Fruit fly (Drosophila melanogaster): ENCODE data around the gene CG18428.

CG18428 gene

DNA sequence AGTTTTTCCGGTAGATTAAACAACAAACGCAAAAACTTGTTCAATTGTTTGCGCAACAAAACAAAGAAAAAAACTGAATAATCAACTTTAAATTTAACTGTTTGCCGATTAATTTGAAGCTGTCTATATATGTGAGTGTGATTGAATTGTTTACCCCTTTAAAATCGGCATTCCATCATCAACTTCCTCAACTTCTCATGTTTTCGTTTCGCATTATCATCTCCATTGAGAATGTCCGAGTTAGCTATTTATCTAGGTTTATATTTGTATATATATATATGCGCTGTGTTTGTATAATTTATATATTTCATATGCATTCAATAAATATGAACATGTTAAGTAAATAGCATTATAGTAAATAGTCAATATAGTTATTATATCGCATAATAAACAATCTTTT is 6.7 kb upstream of the CG18428 start:
- TF ChIP-seq CG9139 (GFP tag; optimal IDR thresholded peaks at IDR 0.05) (no peak), Ets96B (tag; optimal IDR thresholded peaks at IDR 0.05) (no peak), svp (GFP tag) (no peak), achi (GFP tag; optimal IDR thresholded peaks at IDR 0.05) (no peak), eg (GFP tag; IDR thresholded peaks at IDR 0.05) (no peak), fkh (GFP tag; optimal IDR thresholded peaks at IDR 0.05) (peak; percentile 61)

DNA sequence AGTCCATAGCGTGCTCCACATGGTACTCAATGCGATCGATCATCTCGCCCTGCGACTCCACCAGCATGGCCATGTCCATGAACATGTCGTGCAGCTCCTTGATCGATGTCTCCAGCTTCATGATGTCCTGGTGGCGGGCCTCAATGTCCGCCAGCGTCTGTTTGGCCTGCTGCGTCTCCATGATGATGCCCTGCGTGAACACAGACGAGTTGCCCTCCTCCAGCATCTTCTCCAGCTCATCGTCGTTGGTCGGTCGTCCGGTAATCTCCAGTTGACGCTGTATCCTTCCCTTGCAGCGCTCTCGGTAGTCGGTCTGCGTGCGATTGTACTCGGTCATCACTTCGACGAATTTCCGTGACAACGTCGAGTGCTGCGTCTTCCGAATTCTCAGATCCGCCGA is 5.4 kb upstream of the CG18428 start:
- no peak for TF ChIP-seq dac (GFP tag; optimal IDR thresholded peaks at IDR 0.05)
- TF ChIP-seq CG3032 (tag; optimal IDR thresholded peaks at IDR 0.05): no peak
- no peak for TF ChIP-seq CG16779 (tag; optimal IDR thresholded peaks at IDR 0.05)
- no peak for TF ChIP-seq CG6276 (GFP tag; optimal IDR thresholded peaks at IDR 0.05)
- TF ChIP-seq CG4318 (GFP tag; optimal IDR thresholded peaks at IDR 0.05): no peak

DNA sequence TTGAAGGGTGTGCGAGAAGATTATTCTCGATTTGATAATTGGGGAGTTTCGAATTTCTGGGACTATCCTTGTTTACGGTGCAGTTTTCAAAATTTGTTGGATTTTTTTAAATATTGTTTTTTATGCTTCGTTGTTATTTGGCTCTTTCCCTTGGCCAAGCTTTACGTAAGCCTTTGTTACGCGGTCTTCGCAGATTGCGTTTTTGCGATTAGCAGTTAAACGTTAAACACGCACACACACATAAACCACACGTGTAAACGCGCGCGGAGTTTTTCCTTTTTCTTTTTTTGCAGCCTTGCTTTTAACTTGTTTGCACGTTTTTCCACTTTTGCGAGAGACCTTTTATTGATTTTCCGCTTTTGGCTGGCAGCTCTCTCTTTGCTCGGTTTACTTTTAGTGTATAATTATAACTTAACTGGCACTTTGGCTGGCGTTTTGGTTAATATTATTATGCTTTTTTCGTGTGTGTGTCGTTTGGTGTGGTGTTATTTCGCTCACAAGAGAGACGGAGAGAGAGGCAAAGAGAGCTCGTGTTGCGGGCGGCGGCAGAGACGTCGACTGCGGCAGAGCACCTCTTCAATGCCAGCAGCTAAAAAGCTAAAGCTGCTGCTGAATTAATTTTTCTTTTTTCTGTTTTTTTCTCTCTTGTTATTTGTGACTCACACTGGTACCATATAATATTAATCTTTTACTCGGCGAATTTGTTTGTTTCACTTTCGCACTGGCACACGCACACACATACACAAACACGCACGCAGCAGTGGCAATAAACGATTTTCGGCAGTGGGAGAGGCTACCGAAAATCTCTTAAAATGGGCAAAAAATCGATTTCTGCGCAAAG is 4.4 kb upstream of the CG18428 start:
- peak; percentile 28 for TF ChIP-seq CG6854 (GFP tag; optimal IDR thresholded peaks at IDR 0.05)
- TF ChIP-seq acj6 (GFP tag; optimal IDR thresholded peaks at IDR 0.05): no peak
- peak; percentile 74 for TF ChIP-seq Eip78C (GFP tag)
- peak; percentile 12 to 23 for TF ChIP-seq ss (GFP tag; optimal IDR thresholded peaks at IDR 0.05)
- peak; percentile 18 for TF ChIP-seq Blimp-1 (GFP tag; optimal IDR thresholded peaks at IDR 0.05)
- TF ChIP-seq Ets96B (tag; optimal IDR thresholded peaks at IDR 0.05): no peak
- no peak for TF ChIP-seq CG6792 (GFP tag; optimal IDR thresholded peaks at IDR 0.05)

DNA sequence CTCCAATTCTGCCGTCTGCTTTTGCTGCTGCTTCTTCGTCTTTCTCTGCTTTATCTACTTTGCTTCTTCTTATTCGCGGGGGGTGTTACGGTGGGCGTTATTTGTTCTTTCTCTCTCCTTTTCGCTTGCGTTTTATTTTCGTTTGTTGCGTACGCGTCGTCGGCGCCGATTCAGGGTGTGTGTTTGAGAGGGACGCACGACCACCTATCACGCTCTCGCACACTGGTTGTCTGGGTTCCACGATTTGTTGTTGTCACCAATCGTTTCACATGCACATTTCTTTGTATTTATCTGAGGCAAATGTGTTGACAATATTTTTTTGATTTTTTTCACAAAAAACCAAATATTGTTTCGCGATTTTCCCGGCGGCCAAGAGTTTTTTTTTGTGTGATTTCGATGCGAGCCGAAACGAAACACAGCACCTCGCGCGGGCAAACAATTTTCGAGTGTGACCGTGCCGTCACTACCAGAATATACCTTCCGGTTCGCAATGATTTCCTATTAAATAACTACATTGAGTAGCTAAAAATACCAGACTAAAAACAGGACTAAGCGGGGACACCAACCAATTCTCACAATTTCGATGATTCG is 3.7 kb upstream of the CG18428 start, which contains the start of gene Syx1A:
Gene Syx1A (minus strand): TSS at position 452 of the 591 bp plus-strand sequence.
- TF ChIP-seq CG11294 (GFP tag; IDR thresholded peaks at IDR 0.05) (no peak), Eip75B (GFP tag; optimal IDR thresholded peaks at IDR 0.05) (peak; percentile 8), fd85E (GFP tag; optimal IDR thresholded peaks at IDR 0.05) (peak; percentile 35), CG10669 (GFP tag; optimal IDR thresholded peaks at IDR 0.05) (no peak), Gug (GFP tag; IDR thresholded peaks at IDR 0.05) (no peak), CG6854 (GFP tag; optimal IDR thresholded peaks at IDR 0.05) (peak; percentile 61), Eip78C (GFP tag) (peak; percentile 23), CG10631 (GFP tag; optimal IDR thresholded peaks at IDR 0.05) (no peak), CG16779 (tag; optimal IDR thresholded peaks at IDR 0.05) (peak; percentile 61), Sox14 (GFP tag; optimal IDR thresholded peaks at IDR 0.05) (peak; percentile 47), net (GFP tag; optimal IDR thresholded peaks at IDR 0.05) (no peak), CG34406 (GFP tag; optimal IDR thresholded peaks at IDR 0.05) (peak; percentile 37), Sox102F (GFP tag; optimal IDR thresholded peaks at IDR 0.05) (peak; percentile 2), CG32006 (GFP tag; optimal IDR thresholded peaks at IDR 0.05) (peak; percentile 12), topi (GFP tag; optimal IDR thresholded peaks at IDR 0.05) (peak; percentile 27), CG6276 (GFP tag; optimal IDR thresholded peaks at IDR 0.05) (peak; percentile 22), CG7368 (GFP tag; optimal IDR thresholded peaks at IDR 0.05) (no peak), fkh (GFP tag; optimal IDR thresholded peaks at IDR 0.05) (peak; percentile 89), ss (GFP tag; optimal IDR thresholded peaks at IDR 0.05) (peak; percentile 18 to 34), esn (GFP tag; optimal IDR thresholded peaks at IDR 0.05) (peak; percentile 39), vri (GFP tag; optimal IDR thresholded peaks at IDR 0.05) (peak; percentile 21), CG6808 (GFP tag; optimal IDR thresholded peaks at IDR 0.05) (peak; percentile 7), CG3919 (GFP tag; optimal IDR thresholded peaks at IDR 0.05) (peak; percentile 27)
